Worm (Caenorhabditis elegans) whole organism, L4 larva: ENCODE results near the gene glb-16.

Source experiments
- D1046.2 ChIP-seq: fragments of 200-800 bp; sonication (Bioruptor generic); IDR thresholded peaks from 2 replicates; pipeline ENCODE4 v1.3.6; 2022; ENCODE audit warnings: missing genetic modification characterization, missing compliant biosample characterization
- F10B5.3 ChIP-seq: sonication (generic microtip); optimal IDR thresholded peaks from 2 replicates; lab custom pipeline; 2016; ENCODE audit warnings: mild to moderate bottlenecking, missing genetic modification characterization, missing compliant biosample characterization
- F26F4.8 ChIP-seq: fragments of 200-800 bp; sonication (Bioruptor generic); conservative IDR thresholded peaks from 2 replicates; pipeline ENCODE4 v1.3.6; 2022; ENCODE audit warnings: missing genetic modification characterization, missing compliant biosample characterization
- F37D6.2 ChIP-seq: sonication (generic microtip); optimal IDR thresholded peaks from 2 replicates; lab custom pipeline; 2016; ENCODE audit warnings: mild to moderate bottlenecking, missing genetic modification characterization, missing compliant biosample characterization
- F44E2.7 ChIP-seq: fragments of 200-800 bp; sonication (Bioruptor generic); IDR thresholded peaks from 2 replicates; pipeline ENCODE4 v2.1.2; 2022; ENCODE audit warnings: missing genetic modification characterization, missing compliant biosample characterization
- R02D3.7 ChIP-seq: fragments of 150-350 bp; sonication (generic microtip); optimal IDR thresholded peaks from 3 replicates; lab custom pipeline; 2014; ENCODE audit warnings: missing biosample characterization, missing genetic modification characterization
- Y105C5A.15 ChIP-seq: fragments of 200-800 bp; sonication (Bioruptor generic); IDR thresholded peaks from 2 replicates; pipeline ENCODE4 v1.3.6; 2022; ENCODE audit warnings: missing genetic modification characterization, missing compliant biosample characterization
- Y5F2A.4 ChIP-seq: fragments of 200-800 bp; sonication (Bioruptor generic); optimal IDR thresholded peaks from 2 replicates; lab custom pipeline; 2018; ENCODE audit warnings: mild to moderate bottlenecking, missing genetic modification characterization, missing compliant biosample characterization
- ZK337.2 ChIP-seq: fragments of 200-800 bp; sonication (Bioruptor generic); IDR thresholded peaks from 2 replicates; pipeline ENCODE4 v1.3.6; 2022; ENCODE audit warnings: missing genetic modification reagents, missing genetic modification characterization, missing compliant biosample characterization
- arid-1 ChIP-seq: fragments of 200-800 bp; sonication (Bioruptor generic); conservative IDR thresholded peaks from 2 replicates; pipeline ENCODE4 v1.3.6; 2022; ENCODE audit warnings: missing genetic modification reagents, missing genetic modification characterization, missing compliant biosample characterization
- attf-4 ChIP-seq: sonication (generic microtip); optimal IDR thresholded peaks from 3 replicates; lab custom pipeline; 2017; ENCODE audit warnings: missing biosample characterization, missing genetic modification characterization
- ceh-20 ChIP-seq: fragments of 200-800 bp; sonication (Bioruptor generic); IDR thresholded peaks from 2 replicates; pipeline ENCODE4 v1.3.6; 2022; ENCODE audit warnings: missing genetic modification reagents, missing genetic modification characterization, missing compliant biosample characterization
- ceh-44 ChIP-seq: fragments of 200-800 bp; sonication (Bioruptor generic); IDR thresholded peaks from 2 replicates; pipeline ENCODE4 v1.3.6; 2022; ENCODE audit warnings: missing genetic modification reagents, missing genetic modification characterization, missing compliant biosample characterization
- ceh-62 ChIP-seq: sonication (generic microtip); optimal IDR thresholded peaks from 2 replicates; lab custom pipeline; 2017; ENCODE audit warnings: missing biosample characterization, missing genetic modification characterization
- ceh-82 ChIP-seq: sonication (generic microtip); optimal IDR thresholded peaks from 2 replicates; lab custom pipeline; 2017; ENCODE audit warnings: missing biosample characterization, missing genetic modification characterization
- cey-2 ChIP-seq: sonication (generic microtip); optimal IDR thresholded peaks from 3 replicates; lab custom pipeline; 2017; ENCODE audit warnings: missing genetic modification characterization, mild to moderate bottlenecking, missing compliant biosample characterization, antibody characterized with exemption, borderline replicate concordance; ENCODE audit not compliant: insufficient read depth
- ctbp-1 ChIP-seq: fragments of 200-800 bp; sonication (Bioruptor generic); IDR thresholded peaks from 2 replicates; pipeline ENCODE4 v1.3.6; 2022; ENCODE audit warnings: missing genetic modification reagents, missing genetic modification characterization, missing compliant biosample characterization
- dmd-6 ChIP-seq: fragments of 200-800 bp; sonication (Bioruptor generic); IDR thresholded peaks from 2 replicates; pipeline ENCODE4 v1.3.6; 2022; ENCODE audit warnings: missing genetic modification reagents, missing genetic modification characterization, missing compliant biosample characterization
- dve-1 ChIP-seq: sonication (generic microtip); optimal IDR thresholded peaks from 2 replicates; lab custom pipeline; 2017; ENCODE audit warnings: antibody characterized with exemption, mild to moderate bottlenecking, missing genetic modification characterization, missing compliant biosample characterization; ENCODE audit not compliant: insufficient read depth
- egl-27 ChIP-seq: sonication (generic microtip); optimal IDR thresholded peaks from 3 replicates; lab custom pipeline; 2017; ENCODE audit warnings: missing biosample characterization, missing genetic modification reagents, missing genetic modification characterization
- egl-43 ChIP-seq: fragments of 200-800 bp; sonication (Bioruptor generic); IDR thresholded peaks from 2 replicates; pipeline ENCODE4 v1.3.6; 2022; ENCODE audit warnings: missing genetic modification reagents, missing genetic modification characterization, missing compliant biosample characterization
- gei-8 ChIP-seq: fragments of 200-800 bp; sonication (Bioruptor generic); optimal IDR thresholded peaks from 2 replicates; lab custom pipeline; 2018; ENCODE audit warnings: mild to moderate bottlenecking, missing genetic modification characterization, missing compliant biosample characterization
- hlh-11 ChIP-seq: fragments of 200-800 bp; sonication (Bioruptor generic); optimal IDR thresholded peaks from 2 replicates; lab custom pipeline; 2018; ENCODE audit warnings: mild to moderate bottlenecking, missing genetic modification characterization, missing compliant biosample characterization
- jun-1 ChIP-seq: fragments of 150-350 bp; optimal IDR thresholded peaks from 2 replicates; lab custom pipeline; 2014; ENCODE audit warnings: missing biosample characterization, missing genetic modification reagents, missing genetic modification characterization
- lin-1 ChIP-seq: fragments of 200-800 bp; sonication (Bioruptor generic); IDR thresholded peaks from 2 replicates; pipeline ENCODE4 v1.3.6; 2022; ENCODE audit warnings: missing genetic modification reagents, missing genetic modification characterization, missing compliant biosample characterization
- lin-29 ChIP-seq: fragments of 200-800 bp; sonication (Bioruptor generic); IDR thresholded peaks from 2 replicates; pipeline ENCODE4 v1.3.6; 2022; ENCODE audit warnings: missing genetic modification reagents, missing genetic modification characterization, missing compliant biosample characterization
- lin-38 ChIP-seq: fragments of 200-800 bp; sonication (Bioruptor generic); IDR thresholded peaks from 2 replicates; pipeline ENCODE4 v1.3.6; 2022; ENCODE audit warnings: missing genetic modification reagents, missing genetic modification characterization, missing compliant biosample characterization
- lir-3 ChIP-seq: sonication (generic microtip); optimal IDR thresholded peaks from 2 replicates; lab custom pipeline; 2016; ENCODE audit warnings: mild to moderate bottlenecking, missing genetic modification characterization, missing compliant biosample characterization
- lsy-2 ChIP-seq, 2 experiments: fragments of 150-350 bp in 1 of 2; sonication (generic microtip) in 1 of 2; optimal IDR thresholded peaks; 2 replicates each; lab custom pipeline; 2014 to 2017; ENCODE audit warnings: missing biosample characterization in 2 of 2, missing genetic modification characterization in 2 of 2
- mes-2 ChIP-seq: sonication (generic microtip); optimal IDR thresholded peaks from 2 replicates; lab custom pipeline; 2016; ENCODE audit warnings: missing genotype, mild to moderate bottlenecking, missing genetic modification characterization, missing compliant biosample characterization; ENCODE audit not compliant: poor library complexity, severe bottlenecking
- nhr-10 ChIP-seq: fragments of 150-350 bp; optimal IDR thresholded peaks from 2 replicates; lab custom pipeline; 2014; ENCODE audit warnings: missing biosample characterization, missing genetic modification characterization
- nhr-11 ChIP-seq: fragments of 150-350 bp; optimal IDR thresholded peaks from 2 replicates; lab custom pipeline; 2014; ENCODE audit warnings: missing biosample characterization, missing genetic modification characterization
- nhr-25 ChIP-seq: sonication (generic microtip); optimal IDR thresholded peaks from 2 replicates; lab custom pipeline; 2017; ENCODE audit warnings: missing genetic modification characterization, mild to moderate bottlenecking, missing compliant biosample characterization, antibody characterized with exemption, moderate library complexity, borderline replicate concordance; ENCODE audit not compliant: insufficient read depth
- nhr-41 ChIP-seq: fragments of 200-800 bp; sonication (Bioruptor generic); IDR thresholded peaks from 2 replicates; pipeline ENCODE4 v1.3.6; 2022; ENCODE audit warnings: missing genetic modification reagents, missing genetic modification characterization, missing compliant biosample characterization
- nhr-6 ChIP-seq: fragments of 150-350 bp; optimal IDR thresholded peaks from 2 replicates; lab custom pipeline; 2014; ENCODE audit warnings: missing biosample characterization, missing genetic modification characterization
- nhr-77 ChIP-seq: fragments of 150-350 bp; optimal IDR thresholded peaks from 2 replicates; lab custom pipeline; 2014; ENCODE audit warnings: missing biosample characterization, missing genetic modification characterization
- saeg-2 ChIP-seq: fragments of 200-800 bp; sonication (Bioruptor generic); IDR thresholded peaks from 2 replicates; pipeline ENCODE4 v1.3.6; 2022; ENCODE audit warnings: missing genetic modification reagents, missing genetic modification characterization, missing compliant biosample characterization
- snpc-1.2 ChIP-seq: fragments of 200-800 bp; sonication (Bioruptor generic); IDR thresholded peaks from 2 replicates; pipeline ENCODE4 v1.3.6; 2022; ENCODE audit warnings: missing genetic modification reagents, missing genetic modification characterization, missing compliant biosample characterization
- tag-97 ChIP-seq: fragments of 200-800 bp; sonication (Bioruptor generic); IDR thresholded peaks from 2 replicates; pipeline ENCODE4 v1.3.6; 2022; ENCODE audit warnings: missing genetic modification characterization, missing compliant biosample characterization
- unc-130 ChIP-seq: sonication (generic microtip); optimal IDR thresholded peaks from 2 replicates; lab custom pipeline; 2016; ENCODE audit warnings: missing genetic modification reagents, missing genetic modification characterization, missing compliant biosample characterization
- unc-62 ChIP-seq, 3 experiments: fragments of 150-350 bp in 1 of 3; sonication (generic microtip); optimal IDR thresholded peaks in 2 of 3; peaks in 1 of 3; 1 replicate in 1 of 3; 2 replicates in 2 of 3; lab custom pipeline; 2014 to 2017; ENCODE audit warnings: missing biosample characterization in 3 of 3, missing genetic modification characterization in 3 of 3, missing genetic modification reagents in 3 of 3, missing genotype in 1 of 3
- vab-7 ChIP-seq: fragments of 200-800 bp; sonication (Bioruptor generic); IDR thresholded peaks from 2 replicates; pipeline ENCODE4 v1.3.6; 2022; ENCODE audit warnings: missing genetic modification reagents, missing genetic modification characterization, missing compliant biosample characterization
- zfp-3 ChIP-seq: fragments of 200-800 bp; sonication (Bioruptor generic); conservative IDR thresholded peaks from 2 replicates; pipeline ENCODE4 v1.3.6; 2022; ENCODE audit warnings: missing genetic modification reagents, missing genetic modification characterization, missing compliant biosample characterization
- zip-11 ChIP-seq: fragments of 200-800 bp; sonication (Bioruptor generic); IDR thresholded peaks from 2 replicates; pipeline ENCODE4 v1.3.6; 2022; ENCODE audit warnings: missing genetic modification characterization, missing compliant biosample characterization
- ztf-11 ChIP-seq: fragments of 150-350 bp; optimal IDR thresholded peaks from 2 replicates; lab custom pipeline; 2014; ENCODE audit warnings: missing biosample characterization, missing genetic modification characterization
- ztf-7 ChIP-seq: fragments of 150-350 bp; optimal IDR thresholded peaks from 2 replicates; lab custom pipeline; 2014; ENCODE audit warnings: missing biosample characterization, missing genetic modification characterization

The glb-16 gene

ce11 chrX:7562625-7563024, 22.7 kb upstream of the glb-16 start, which contains the start of gene sto-1:
TSS of gene sto-1 (plus strand) at chrX:7562824.
- TF ChIP-seq egl-27 (tag; lab: Kevin White, UChicago) (no peak), nhr-11 (tag; lab: Kevin White, UChicago) (no peak), D1046.2 (no peak), Y5F2A.4 (GFP tag; lab: Kevin White, UChicago) (no peak), ceh-62 (tag; lab: Kevin White, UChicago) (no peak), zfp-3 (GFP tag; lab: Robert Waterston, UW) (no peak), ceh-44 (GFP tag; lab: Robert Waterston, UW) (no peak), nhr-77 (tag; lab: Kevin White, UChicago) (no peak), cey-2 (tag; lab: Kevin White, UChicago) (no peak), F37D6.2 (no peak), lin-38 (GFP tag; lab: Robert Waterston, UW) (no peak), lir-3 (tag; lab: Kevin White, UChicago) (no peak), lsy-2 (tag; optimal IDR thresholded peaks at IDR 0.05; lab: Kevin White, UChicago) (no peak), snpc-1.2 (GFP tag; lab: Robert Waterston, UW) (no peak), ZK337.2 (GFP tag; lab: Robert Waterston, UW) (no peak), F10B5.3 (no peak), R02D3.7 (tag; lab: Kevin White, UChicago) (no peak)

ce11 chrX:7561972-7562371, 22.0 kb upstream of the glb-16 start:
- TF ChIP-seq hlh-11 (tag; lab: Kevin White, UChicago) (no peak), jun-1 (tag; lab: Kevin White, UChicago) (no peak), D1046.2 (no peak), dmd-6 (no peak), unc-62 (GFP tag; optimal IDR thresholded peaks at IDR 0.05 in 1 of 2; lab: Kevin White, UChicago) (no peak), unc-62 (tag; optimal IDR thresholded peaks at IDR 0.05; lab: Kevin White, UChicago) (no peak)

ce11 chrX:7558928-7559455, 19.1 kb upstream of the glb-16 start, which contains the start of the genes PDB1.1 and F08C6.5:
TSS of gene PDB1.1 (minus strand) at chrX:7559085.
TSS of gene F08C6.5 (plus strand) at chrX:7559405.
- TF ChIP-seq ztf-11 (tag; lab: Kevin White, UChicago), result no peak
- TF ChIP-seq lin-1 (GFP tag; lab: Robert Waterston, UW), result no peak
- peak; percentile 4 for TF ChIP-seq dve-1 (tag; lab: Kevin White, UChicago)
- no peak for TF ChIP-seq nhr-6 (tag; lab: Kevin White, UChicago)
- TF ChIP-seq nhr-10 (tag; lab: Kevin White, UChicago), result no peak
- TF ChIP-seq mes-2 (tag; lab: Kevin White, UChicago), result no peak
- TF ChIP-seq lir-3 (tag; lab: Kevin White, UChicago), result no peak
- TF ChIP-seq F10B5.3, result no peak
- TF ChIP-seq arid-1 (GFP tag; lab: Robert Waterston, UW), result no peak
- no peak for TF ChIP-seq egl-43 (GFP tag; lab: Robert Waterston, UW)
- TF ChIP-seq ceh-44 (GFP tag; lab: Robert Waterston, UW), result no peak
- TF ChIP-seq Y105C5A.15, result no peak
- no peak for TF ChIP-seq ztf-7
- TF ChIP-seq vab-7 (GFP tag; lab: Robert Waterston, UW), result no peak
- TF ChIP-seq F44E2.7 (GFP tag; lab: Robert Waterston, UW), result no peak
- TF ChIP-seq unc-130 (GFP tag; lab: Kevin White, UChicago), result no peak
- TF ChIP-seq tag-97 (GFP tag; lab: Robert Waterston, UW), result no peak
- TF ChIP-seq nhr-77 (tag; lab: Kevin White, UChicago), result peak; percentile 69
- no peak for TF ChIP-seq R02D3.7 (tag; lab: Kevin White, UChicago)
- no peak for TF ChIP-seq F26F4.8 (GFP tag; lab: Robert Waterston, UW)
- TF ChIP-seq ZK337.2 (GFP tag; lab: Robert Waterston, UW), result no peak
- no peak for TF ChIP-seq lin-29 (GFP tag; lab: Robert Waterston, UW)
- no peak for TF ChIP-seq nhr-25 (tag; lab: Kevin White, UChicago)
- no peak for TF ChIP-seq attf-4 (tag; lab: Kevin White, UChicago)
- no peak for TF ChIP-seq nhr-41 (GFP tag; lab: Robert Waterston, UW)
- TF ChIP-seq ctbp-1 (GFP tag; lab: Robert Waterston, UW), result no peak
- TF ChIP-seq ceh-20 (GFP tag; lab: Robert Waterston, UW), result no peak
- no peak for TF ChIP-seq zfp-3 (GFP tag; lab: Robert Waterston, UW)
- no peak for TF ChIP-seq D1046.2
- TF ChIP-seq gei-8, result no peak
- no peak for TF ChIP-seq saeg-2 (GFP tag; lab: Robert Waterston, UW)
- TF ChIP-seq cey-2 (tag; lab: Kevin White, UChicago), result no peak
- TF ChIP-seq ceh-82 (tag; lab: Kevin White, UChicago), result no peak
- no peak for TF ChIP-seq zip-11 (GFP tag; lab: Robert Waterston, UW)
